Fruit fly (Drosophila melanogaster) whole organism, embryonic: Measurements from ENCODE around the gene Calr.

ENCODE experiments used
- Ada2b ChIP-seq: fragments of 200-800 bp; sonication (Bioruptor generic); IDR thresholded peaks from 2 replicates; pipeline ENCODE4 v1.3.6; 2022; ENCODE audit warnings: missing biosample characterization, missing genetic modification characterization
- Adf1 ChIP-seq: fragments of 200-800 bp; sonication (Bioruptor generic); IDR thresholded peaks from 2 replicates; pipeline ENCODE4 v1.3.6; 2022; ENCODE audit warnings: missing biosample characterization, missing genetic modification characterization
- Atf-2 ChIP-seq: fragments of 200-800 bp; sonication (Bioruptor generic); optimal IDR thresholded peaks from 2 replicates; lab custom pipeline; 2016; ENCODE audit warnings: missing biosample characterization, missing genetic modification characterization
- CG10431 ChIP-seq: fragments of 200-800 bp; sonication (Bioruptor generic); optimal IDR thresholded peaks from 3 replicates; lab custom pipeline; 2018; ENCODE audit warnings: missing biosample characterization, mild to moderate bottlenecking, missing genetic modification characterization
- CG11504 ChIP-seq: fragments of 200-800 bp; sonication (Bioruptor generic); optimal IDR thresholded peaks from 3 replicates; lab custom pipeline; 2019; ENCODE audit warnings: missing biosample characterization, mild to moderate bottlenecking, missing genetic modification characterization, moderate library complexity
- CG12391 ChIP-seq: fragments of 200-800 bp; sonication (Bioruptor generic); optimal IDR thresholded peaks from 3 replicates; lab custom pipeline; 2018; ENCODE audit warnings: missing biosample characterization, mild to moderate bottlenecking, missing genetic modification characterization, moderate library complexity
- CG12659 ChIP-seq: fragments of 200-800 bp; sonication (Bioruptor generic); optimal IDR thresholded peaks from 3 replicates; lab custom pipeline; 2017; ENCODE audit warnings: mild to moderate bottlenecking, missing biosample characterization, missing genetic modification reagents, missing genetic modification characterization
- CG13287 ChIP-seq: fragments of 200-800 bp; sonication (Bioruptor generic); IDR thresholded peaks from 2 replicates; pipeline ENCODE4 v1.3.6; 2022; ENCODE audit warnings: missing biosample characterization, missing genetic modification characterization; ENCODE audit not compliant: partially characterized antibody
- CG14050 ChIP-seq: fragments of 200-800 bp; sonication (Bioruptor generic); IDR thresholded peaks from 3 replicates; pipeline ENCODE4 v1.3.6; 2022; ENCODE audit warnings: missing biosample characterization, missing genetic modification characterization
- CG2202 ChIP-seq: fragments of 200-800 bp; sonication (Bioruptor generic); optimal IDR thresholded peaks from 2 replicates; lab custom pipeline; 2018; ENCODE audit warnings: missing biosample characterization, mild to moderate bottlenecking, missing genetic modification characterization
- CG2889 ChIP-seq: fragments of 200-800 bp; sonication (Bioruptor generic); IDR thresholded peaks from 3 replicates; pipeline ENCODE4 v1.3.6; 2022; ENCODE audit warnings: missing biosample characterization, missing genetic modification characterization
- CG3163 ChIP-seq: fragments of 200-800 bp; sonication (Bioruptor generic); optimal IDR thresholded peaks from 3 replicates; lab custom pipeline; 2016; ENCODE audit warnings: missing biosample characterization, missing genetic modification characterization
- CG3847 ChIP-seq: fragments of 200-800 bp; sonication (Bioruptor generic); IDR thresholded peaks from 2 replicates; pipeline ENCODE4 v1.3.6; 2022; ENCODE audit warnings: missing biosample characterization, missing genetic modification characterization
- CG9609 ChIP-seq: fragments of 200-800 bp; sonication (Bioruptor generic); optimal IDR thresholded peaks from 3 replicates; lab custom pipeline; 2016; ENCODE audit warnings: missing biosample characterization, missing genetic modification characterization
- CG9797 ChIP-seq: fragments of 200-800 bp; sonication (Bioruptor generic); optimal IDR thresholded peaks from 3 replicates; lab custom pipeline; 2018; ENCODE audit warnings: missing biosample characterization, mild to moderate bottlenecking, missing genetic modification characterization
- CG9817 ChIP-seq: fragments of 200-800 bp; sonication (Bioruptor generic); optimal IDR thresholded peaks from 2 replicates; lab custom pipeline; 2018; ENCODE audit warnings: missing biosample characterization, mild to moderate bottlenecking, missing genetic modification characterization, moderate library complexity
- CG9876 ChIP-seq: fragments of 200-800 bp; sonication (Bioruptor generic); optimal IDR thresholded peaks from 2 replicates; lab custom pipeline; 2016; ENCODE audit warnings: missing biosample characterization, missing genetic modification characterization
- Dek ChIP-seq: fragments of 200-800 bp; sonication (Bioruptor generic); optimal IDR thresholded peaks from 3 replicates; lab custom pipeline; 2019; ENCODE audit warnings: missing biosample characterization, mild to moderate bottlenecking, missing genetic modification characterization, moderate library complexity
- ERR ChIP-seq: fragments of 200-800 bp; sonication (Bioruptor generic); optimal IDR thresholded peaks from 2 replicates; lab custom pipeline; 2016; ENCODE audit warnings: missing biosample characterization, missing genetic modification characterization
- Fer3 ChIP-seq: fragments of 200-800 bp; sonication (Bioruptor generic); optimal IDR thresholded peaks from 2 replicates; lab custom pipeline; 2018; ENCODE audit warnings: missing biosample characterization, mild to moderate bottlenecking, missing genetic modification characterization, moderate library complexity
- HHEX ChIP-seq: fragments of 200-800 bp; sonication (Bioruptor generic); optimal IDR thresholded peaks from 3 replicates; lab custom pipeline; 2017; ENCODE audit warnings: missing biosample characterization, mild to moderate bottlenecking, missing genetic modification characterization, missing genetic modification reagents
- HLHmδ ChIP-seq: fragments of 200-800 bp; sonication (Bioruptor generic); optimal IDR thresholded peaks from 2 replicates; lab custom pipeline; 2018; ENCODE audit warnings: missing biosample characterization, mild to moderate bottlenecking, missing genetic modification characterization, moderate library complexity
- Hsf ChIP-seq: fragments of 200-800 bp; sonication (Bioruptor generic); optimal IDR thresholded peaks from 3 replicates; lab custom pipeline; 2016; ENCODE audit warnings: missing biosample characterization, missing genetic modification characterization
- Kr ChIP-seq: fragments of 200-800 bp; sonication (Bioruptor generic); optimal IDR thresholded peaks from 2 replicates; lab custom pipeline; 2017; ENCODE audit warnings: missing biosample characterization, mild to moderate bottlenecking, missing genetic modification characterization
- Lhr ChIP-seq: fragments of 200-800 bp; sonication (Bioruptor generic); optimal IDR thresholded peaks from 3 replicates; lab custom pipeline; 2017; ENCODE audit warnings: mild to moderate bottlenecking, missing biosample characterization, missing genetic modification reagents, missing genetic modification characterization
- MESR4 ChIP-seq: fragments of 200-800 bp; sonication (Bioruptor generic); optimal IDR thresholded peaks from 2 replicates; lab custom pipeline; 2018; ENCODE audit warnings: missing biosample characterization, mild to moderate bottlenecking, missing genetic modification characterization, moderate library complexity
- MTF-1 ChIP-seq: fragments of 200-800 bp; sonication (Bioruptor generic); optimal IDR thresholded peaks from 2 replicates; lab custom pipeline; 2018; ENCODE audit warnings: missing biosample characterization, mild to moderate bottlenecking, missing genetic modification characterization, borderline replicate concordance
- Myb ChIP-seq: fragments of 200-800 bp; sonication (Bioruptor generic); optimal IDR thresholded peaks from 2 replicates; lab custom pipeline; 2016; ENCODE audit warnings: missing biosample characterization, missing genetic modification characterization
- Nf-YB ChIP-seq: fragments of 200-800 bp; sonication (Bioruptor generic); optimal IDR thresholded peaks from 3 replicates; lab custom pipeline; 2019; ENCODE audit warnings: missing biosample characterization, mild to moderate bottlenecking, missing genetic modification characterization, moderate library complexity
- PHDP ChIP-seq: fragments of 200-800 bp; sonication (Bioruptor generic); optimal IDR thresholded peaks from 3 replicates; lab custom pipeline; 2018; ENCODE audit warnings: missing biosample characterization, mild to moderate bottlenecking, missing genetic modification characterization, moderate library complexity
- Rfx ChIP-seq: fragments of 200-800 bp; sonication (Bioruptor generic); IDR thresholded peaks from 2 replicates; pipeline ENCODE4 v1.3.6; 2022; ENCODE audit warnings: missing biosample characterization, missing genetic modification characterization
- Trl ChIP-seq, 3 experiments: fragments of >200 bp in 2 of 3; fragments of 200-800 bp in 1 of 3; sonication (Bioruptor generic) in 1 of 3; optimal IDR thresholded peaks; 2 replicates in 1 of 3; 3 replicates in 2 of 3; lab custom pipeline; 2016 to 2017; ENCODE audit warnings: missing biosample characterization in 1 of 3, missing genetic modification characterization in 1 of 3
- Usf ChIP-seq: fragments of 200-800 bp; sonication (Bioruptor generic); optimal IDR thresholded peaks from 2 replicates; lab custom pipeline; 2017; ENCODE audit warnings: missing genotype, missing biosample characterization, missing genetic modification characterization
- Xbp1 ChIP-seq: fragments of 200-800 bp; sonication (Bioruptor generic); optimal IDR thresholded peaks from 3 replicates; lab custom pipeline; 2016; ENCODE audit warnings: missing biosample characterization, mild to moderate bottlenecking, missing genetic modification characterization
- abd-A ChIP-seq: fragments of 200-800 bp; sonication (Bioruptor generic); optimal IDR thresholded peaks from 3 replicates; lab custom pipeline; 2019; ENCODE audit warnings: missing biosample characterization, mild to moderate bottlenecking, missing genetic modification characterization, moderate library complexity
- chif ChIP-seq, 2 experiments: fragments of 200-800 bp; sonication (Bioruptor generic); optimal IDR thresholded peaks; 3 replicates each; lab custom pipeline; 2016; ENCODE audit warnings: missing biosample characterization in 2 of 2, missing genetic modification characterization in 2 of 2
- crp ChIP-seq, 2 experiments: fragments of 200-800 bp; sonication (Bioruptor generic); optimal IDR thresholded peaks; 2 replicates in 1 of 2; 3 replicates in 1 of 2; lab custom pipeline; 2017; ENCODE audit warnings: missing biosample characterization in 2 of 2, missing genetic modification characterization in 2 of 2, mild to moderate bottlenecking in 1 of 2, moderate library complexity in 1 of 2
- dan ChIP-seq: fragments of 200-800 bp; sonication (Bioruptor generic); IDR thresholded peaks from 2 replicates; pipeline ENCODE4 v1.3.6; 2022; ENCODE audit warnings: missing biosample characterization, missing genetic modification characterization
- fd64A ChIP-seq: fragments of 200-800 bp; sonication (Bioruptor generic); optimal IDR thresholded peaks from 3 replicates; lab custom pipeline; 2018; ENCODE audit warnings: missing biosample characterization, mild to moderate bottlenecking, missing genetic modification characterization
- fu2 ChIP-seq: fragments of 200-800 bp; sonication (Bioruptor generic); optimal IDR thresholded peaks from 2 replicates; lab custom pipeline; 2016; ENCODE audit warnings: missing biosample characterization, missing genetic modification characterization
- grau ChIP-seq: fragments of 200-800 bp; optimal IDR thresholded peaks from 3 replicates; lab custom pipeline; 2019; ENCODE audit warnings: missing biosample characterization, mild to moderate bottlenecking, missing genetic modification characterization, moderate library complexity
- kni ChIP-seq: fragments of 200-800 bp; sonication (Bioruptor generic); optimal IDR thresholded peaks from 3 replicates; lab custom pipeline; 2017; ENCODE audit warnings: mild to moderate bottlenecking, missing biosample characterization, missing genetic modification reagents, missing genetic modification characterization
- knrl ChIP-seq: fragments of 200-800 bp; sonication (Bioruptor generic); IDR thresholded peaks from 3 replicates; pipeline ENCODE4 v1.3.6; 2022; ENCODE audit warnings: missing biosample characterization, missing genetic modification characterization; ENCODE audit not compliant: partially characterized antibody
- nerfin-1 ChIP-seq: fragments of 200-800 bp; sonication (Bioruptor generic); optimal IDR thresholded peaks from 3 replicates; lab custom pipeline; 2019; ENCODE audit warnings: missing biosample characterization, mild to moderate bottlenecking, missing genetic modification characterization, moderate library complexity
- psq ChIP-seq: fragments of 200-800 bp; sonication (Bioruptor generic); optimal IDR thresholded peaks from 2 replicates; lab custom pipeline; 2017; ENCODE audit warnings: missing biosample characterization, missing genetic modification characterization
- rib ChIP-seq: fragments of 200-800 bp; sonication (Bioruptor generic); IDR thresholded peaks from 2 replicates; pipeline ENCODE4 v1.3.6; 2022; ENCODE audit warnings: missing biosample characterization, missing genetic modification characterization
- sens ChIP-seq: fragments of 200-800 bp; sonication (Bioruptor generic); peaks from one replicate; lab custom pipeline; 2016; ENCODE audit warnings: missing biosample characterization, missing genetic modification characterization
- tin ChIP-seq: fragments of 200-800 bp; sonication (Bioruptor generic); optimal IDR thresholded peaks from 3 replicates; lab custom pipeline; 2016; ENCODE audit warnings: missing biosample characterization, missing genetic modification characterization
- tll ChIP-seq, 2 experiments: fragments of 200-800 bp in 1 of 2; fragments of >200 bp in 1 of 2; sonication (Bioruptor generic) in 1 of 2; optimal IDR thresholded peaks; 2 replicates each; lab custom pipeline; 2017 to 2019; ENCODE audit warnings: missing biosample characterization in 2 of 2, missing genetic modification characterization in 2 of 2, mild to moderate bottlenecking in 1 of 2, moderate library complexity in 1 of 2
- vvl ChIP-seq: fragments of 200-800 bp; sonication (Bioruptor generic); IDR thresholded peaks from 2 replicates; pipeline ENCODE4 v1.3.6; 2022; ENCODE audit warnings: missing biosample characterization, missing genetic modification characterization

The Calr gene

DNA sequence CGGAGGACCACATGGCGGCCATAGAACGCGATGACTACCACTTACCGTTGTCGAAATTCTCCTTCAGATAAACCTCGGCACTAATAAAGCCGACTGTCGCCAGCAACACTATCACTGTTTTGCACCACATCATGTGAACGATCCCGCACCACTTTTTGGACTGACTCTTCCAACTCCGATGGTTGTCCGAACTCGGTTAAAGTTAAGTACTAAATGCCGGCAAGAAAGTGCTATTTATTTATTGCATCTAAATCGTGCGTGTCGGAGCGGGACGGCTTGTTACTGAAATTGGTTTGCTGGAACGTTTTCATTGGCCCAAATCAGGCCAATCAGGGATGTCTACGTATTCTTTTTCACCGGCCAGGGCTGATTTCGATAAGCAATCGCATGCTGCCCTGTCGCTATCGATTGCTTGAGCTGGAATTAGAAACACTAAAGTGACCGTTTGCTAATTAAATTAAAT is at the start of gene Calr (continued):
- no peak for TF ChIP-seq dan (GFP tag; lab: Robert Waterston, UW)
- TF ChIP-seq Adf1 (GFP tag; lab: Robert Waterston, UW): no peak
- peak; percentile 100 for TF ChIP-seq Xbp1 (GFP tag; lab: Kevin White, UChicago)
- TF ChIP-seq sens (GFP tag; lab: Kevin White, UChicago): peak; percentile 88
- TF ChIP-seq Hsf: no peak
- TF ChIP-seq tll (GFP tag; optimal IDR thresholded peaks at IDR 0.05; lab: Kevin White, UChicago): peak in 1 of 2 experiments; percentile 29
- peak; percentile 46 for TF ChIP-seq grau (tag; lab: Kevin White, UChicago)
- no peak for TF ChIP-seq Ada2b (GFP tag; lab: Robert Waterston, UW)
- peak; percentile 63 for TF ChIP-seq HLHmδ
- TF ChIP-seq fd64A (GFP tag; lab: Kevin White, UChicago): peak; percentile 8
- peak; percentile 27 for TF ChIP-seq HHEX
- TF ChIP-seq Dek (tag; lab: Kevin White, UChicago): no peak
- TF ChIP-seq CG9797 (GFP tag; lab: Kevin White, UChicago): peak; percentile 90
- TF ChIP-seq MTF-1 (GFP tag; lab: Kevin White, UChicago): peak; percentile 37
- peak; percentile 100 for TF ChIP-seq Nf-YB (GFP tag; lab: Kevin White, UChicago)
- peak; percentile 61 for TF ChIP-seq kni (GFP tag; lab: Kevin White, UChicago)
- TF ChIP-seq CG9817 (tag; lab: Kevin White, UChicago): no peak
- TF ChIP-seq psq (GFP tag; lab: Kevin White, UChicago): no peak
- TF ChIP-seq Fer3 (tag; lab: Kevin White, UChicago): peak; percentile 12
- no peak for TF ChIP-seq Kr (GFP tag; lab: Kevin White, UChicago)
- no peak for TF ChIP-seq CG9876 (GFP tag; lab: Kevin White, UChicago)
- TF ChIP-seq CG10431 (GFP tag; lab: Kevin White, UChicago): no peak
- TF ChIP-seq CG11504: no peak
- no peak for TF ChIP-seq Rfx (GFP tag; lab: Robert Waterston, UW)
- no peak for TF ChIP-seq fu2 (GFP tag; lab: Kevin White, UChicago)
- TF ChIP-seq Atf-2 (GFP tag; lab: Kevin White, UChicago): no peak
- peak; percentile 95 for TF ChIP-seq abd-A (tag; lab: Kevin White, UChicago)
- no peak for TF ChIP-seq vvl (GFP tag; lab: Robert Waterston, UW)
- no peak for TF ChIP-seq CG13287 (GFP tag; lab: Robert Waterston, UW)
- TF ChIP-seq crp (GFP tag; optimal IDR thresholded peaks at IDR 0.05; lab: Kevin White, UChicago): no peak
- peak; percentile 93 for TF ChIP-seq Lhr (GFP tag; lab: Kevin White, UChicago)
- TF ChIP-seq ERR (GFP tag; lab: Kevin White, UChicago): peak; percentile 31
- peak in 1 of 2 experiments; percentile 3 for TF ChIP-seq chif (GFP tag; optimal IDR thresholded peaks at IDR 0.05; lab: Kevin White, UChicago)
- peak; percentile 59 for TF ChIP-seq nerfin-1 (tag; lab: Kevin White, UChicago)
- peak; percentile 45 for TF ChIP-seq CG12391
- peak; percentile 21 for TF ChIP-seq tin (GFP tag; lab: Kevin White, UChicago)
- peak; percentile 18 for TF ChIP-seq CG9609 (GFP tag; lab: Kevin White, UChicago)
- TF ChIP-seq Myb (GFP tag; lab: Kevin White, UChicago): peak; percentile 82
- no peak for TF ChIP-seq CG14050 (GFP tag; lab: Robert Waterston, UW)
- TF ChIP-seq MESR4 (GFP tag; lab: Kevin White, UChicago): peak; percentile 87
- TF ChIP-seq rib (GFP tag; lab: Robert Waterston, UW): no peak
- TF ChIP-seq Trl (optimal IDR thresholded peaks at IDR 0.05; lab: Kevin White, UChicago): no peak
- TF ChIP-seq Trl (GFP tag; optimal IDR thresholded peaks at IDR 0.05; lab: Kevin White, UChicago): no peak
- TF ChIP-seq CG2202: peak; percentile 42
- peak; percentile 30 for TF ChIP-seq PHDP (tag; lab: Kevin White, UChicago)
- peak; percentile 78 for TF ChIP-seq CG12659 (GFP tag; lab: Kevin White, UChicago)
- peak; percentile 27 for TF ChIP-seq CG3163
- no peak for TF ChIP-seq knrl (GFP tag; lab: Robert Waterston, UW)
- TF ChIP-seq CG2889: no peak
- TF ChIP-seq Usf (GFP tag; lab: Kevin White, UChicago): no peak
- TF ChIP-seq CG3847 (GFP tag; lab: Robert Waterston, UW): no peak
